Worm (Caenorhabditis elegans) whole organism, young adult: ENCODE data around the gene best-19.

Experiments used
- B0019.2 ChIP-seq: fragments of 200-800 bp; sonication (Bioruptor generic); conservative IDR thresholded peaks from 2 replicates; pipeline ENCODE4 v1.3.6; 2022; ENCODE audit warnings: missing genetic modification reagents, missing genetic modification characterization, missing compliant biosample characterization
- B0261.1 ChIP-seq: sonication (generic microtip); optimal IDR thresholded peaks from 2 replicates; lab custom pipeline; 2016; ENCODE audit warnings: mild to moderate bottlenecking, missing genetic modification characterization, moderate library complexity, missing compliant biosample characterization
- C06A6.2 ChIP-seq: fragments of 200-800 bp; sonication (Bioruptor generic); conservative IDR thresholded peaks from 2 replicates; pipeline ENCODE4 v1.3.6; 2022; ENCODE audit warnings: missing genetic modification characterization, missing compliant biosample characterization
- C17E4.6 ChIP-seq: fragments of 200-800 bp; sonication (Bioruptor generic); IDR thresholded peaks from 2 replicates; pipeline ENCODE4 v1.3.6; 2022; ENCODE audit warnings: missing genetic modification reagents, missing genetic modification characterization, missing compliant biosample characterization
- F10E7.11 ChIP-seq: sonication (generic microtip); optimal IDR thresholded peaks from 2 replicates; lab custom pipeline; 2017; ENCODE audit warnings: mild to moderate bottlenecking, missing genetic modification characterization, moderate library complexity, missing compliant biosample characterization
- F33H1.4 ChIP-seq: fragments of 200-800 bp; sonication (Bioruptor generic); IDR thresholded peaks from 2 replicates; pipeline ENCODE4 v1.3.6; 2022; ENCODE audit warnings: missing genetic modification reagents, missing genetic modification characterization, missing compliant biosample characterization
- F39B2.1 ChIP-seq: fragments of 200-800 bp; sonication (Bioruptor generic); IDR thresholded peaks from 2 replicates; pipeline ENCODE4 v1.3.6; 2022; ENCODE audit warnings: missing genetic modification reagents, missing genetic modification characterization, missing compliant biosample characterization
- F57A8.1 ChIP-seq: fragments of 200-800 bp; sonication (Bioruptor generic); optimal IDR thresholded peaks from 2 replicates; lab custom pipeline; 2018; ENCODE audit warnings: mild to moderate bottlenecking, missing genetic modification characterization, moderate library complexity, missing compliant biosample characterization
- F57C9.4 ChIP-seq: sonication (generic microtip); optimal IDR thresholded peaks from 2 replicates; lab custom pipeline; 2017; ENCODE audit warnings: mild to moderate bottlenecking, missing genetic modification characterization, missing compliant biosample characterization
- T26A5.8 ChIP-seq: sonication (generic microtip); optimal IDR thresholded peaks from 2 replicates; lab custom pipeline; 2016; ENCODE audit warnings: missing genetic modification characterization, missing compliant biosample characterization
- Y95B8A.8 ChIP-seq: fragments of 200-800 bp; sonication (Bioruptor generic); IDR thresholded peaks from 2 replicates; pipeline ENCODE4 v1.3.6; 2022; ENCODE audit warnings: missing genetic modification reagents, missing genetic modification characterization, missing compliant biosample characterization
- aptf-3 ChIP-seq: fragments of 200-800 bp; sonication (Bioruptor generic); IDR thresholded peaks from 2 replicates; pipeline ENCODE4 v1.3.6; 2022; ENCODE audit warnings: missing genetic modification characterization, missing compliant biosample characterization
- atf-7 ChIP-seq: sonication (generic microtip); optimal IDR thresholded peaks from 2 replicates; lab custom pipeline; 2017; ENCODE audit warnings: mild to moderate bottlenecking, missing genetic modification characterization, missing compliant biosample characterization
- attf-6 ChIP-seq: fragments of 200-800 bp; sonication (Bioruptor generic); IDR thresholded peaks from 2 replicates; pipeline ENCODE4 v1.3.6; 2022; ENCODE audit warnings: missing genetic modification reagents, missing genetic modification characterization, missing compliant biosample characterization
- ccch-3 ChIP-seq: fragments of 200-800 bp; sonication (Bioruptor generic); optimal IDR thresholded peaks from 2 replicates; lab custom pipeline; 2018; ENCODE audit warnings: mild to moderate bottlenecking, missing genetic modification characterization, missing compliant biosample characterization
- cebp-1 ChIP-seq, 2 experiments: fragments of 200-800 bp in 1 of 2; sonication (Bioruptor generic) in 1 of 2; sonication (generic microtip) in 1 of 2; IDR thresholded peaks in 1 of 2; optimal IDR thresholded peaks in 1 of 2; 2 replicates each; pipeline versions ENCODE4 v1.3.6 to Lab custom; 2017 to 2022; ENCODE audit warnings: missing compliant biosample characterization in 2 of 2, missing genetic modification characterization in 2 of 2, mild to moderate bottlenecking in 1 of 2, missing genetic modification reagents in 1 of 2, moderate library complexity in 1 of 2
- cebp-2 ChIP-seq: fragments of 200-800 bp; sonication (Bioruptor generic); IDR thresholded peaks from 2 replicates; pipeline ENCODE4 v1.3.6; 2022; ENCODE audit warnings: missing genetic modification characterization, missing compliant biosample characterization
- ceh-27 ChIP-seq: fragments of 200-800 bp; sonication (Bioruptor generic); optimal IDR thresholded peaks from 2 replicates; lab custom pipeline; 2018; ENCODE audit warnings: mild to moderate bottlenecking, missing genetic modification characterization, moderate library complexity, missing compliant biosample characterization
- ceh-40 ChIP-seq: fragments of 200-800 bp; sonication (Bioruptor generic); IDR thresholded peaks from 2 replicates; pipeline ENCODE4 v1.3.6; 2022; ENCODE audit warnings: missing genetic modification characterization, missing compliant biosample characterization
- ceh-79 ChIP-seq: sonication (generic microtip); optimal IDR thresholded peaks from 2 replicates; lab custom pipeline; 2017; ENCODE audit warnings: mild to moderate bottlenecking, missing genetic modification characterization, missing compliant biosample characterization
- dpff-1 ChIP-seq: sonication (generic microtip); optimal IDR thresholded peaks from 2 replicates; lab custom pipeline; 2017; ENCODE audit warnings: mild to moderate bottlenecking, missing genetic modification characterization, missing compliant biosample characterization
- dpl-1 ChIP-seq: fragments of 150-350 bp; optimal IDR thresholded peaks from 2 replicates; lab custom pipeline; 2014; ENCODE audit warnings: missing biosample characterization, missing genetic modification reagents, missing genetic modification characterization
- efl-1 ChIP-seq: fragments of 150-350 bp; optimal IDR thresholded peaks from 2 replicates; lab custom pipeline; 2014; ENCODE audit warnings: missing biosample characterization, missing genetic modification reagents, missing genetic modification characterization
- egrh-3 ChIP-seq: fragments of 200-800 bp; sonication (Bioruptor generic); IDR thresholded peaks from 2 replicates; pipeline ENCODE4 v1.3.6; 2022; ENCODE audit warnings: missing genetic modification reagents, missing genetic modification characterization, missing compliant biosample characterization
- ekl-4 ChIP-seq: fragments of 200-800 bp; sonication (Bioruptor generic); IDR thresholded peaks from 2 replicates; pipeline ENCODE4 v1.3.6; 2022; ENCODE audit warnings: missing genetic modification reagents, missing genetic modification characterization, missing compliant biosample characterization
- ets-4 ChIP-seq: fragments of 200-800 bp; sonication (Bioruptor generic); optimal IDR thresholded peaks from 2 replicates; lab custom pipeline; 2018; ENCODE audit warnings: mild to moderate bottlenecking, missing genetic modification characterization, missing compliant biosample characterization
- gei-17 ChIP-seq: fragments of 200-800 bp; sonication (Bioruptor generic); optimal IDR thresholded peaks from 2 replicates; lab custom pipeline; 2018; ENCODE audit warnings: mild to moderate bottlenecking, missing genetic modification characterization, missing compliant biosample characterization
- hlh-12 ChIP-seq: sonication (generic microtip); optimal IDR thresholded peaks from 2 replicates; lab custom pipeline; 2016; ENCODE audit warnings: missing genetic modification characterization, missing compliant biosample characterization
- hmg-1.2 ChIP-seq: fragments of 200-800 bp; sonication (Bioruptor generic); IDR thresholded peaks from 2 replicates; pipeline ENCODE4 v1.3.6; 2022; ENCODE audit warnings: missing genetic modification reagents, missing genetic modification characterization, missing compliant biosample characterization
- hsf-1 ChIP-seq: fragments of 200-800 bp; sonication (Bioruptor generic); IDR thresholded peaks from 2 replicates; pipeline ENCODE4 v1.3.6; 2022; ENCODE audit warnings: missing genetic modification reagents, missing genetic modification characterization, missing compliant biosample characterization
- lin-35 ChIP-seq, 3 experiments: fragments of 150-350 bp in 2 of 3; sonication (generic microtip) in 1 of 3; optimal IDR thresholded peaks; 2 replicates each; lab custom pipeline; 2014 to 2018; ENCODE audit warnings: missing biosample characterization in 3 of 3, missing genetic modification characterization in 3 of 3, missing genetic modification reagents in 3 of 3
- lin-54 ChIP-seq: fragments of 200-800 bp; sonication (Bioruptor generic); optimal IDR thresholded peaks from 2 replicates; lab custom pipeline; 2018; ENCODE audit warnings: mild to moderate bottlenecking, missing genetic modification characterization, missing compliant biosample characterization
- madf-8 ChIP-seq: fragments of 200-800 bp; sonication (Bioruptor generic); conservative IDR thresholded peaks from 2 replicates; pipeline ENCODE4 v1.3.6; 2022; ENCODE audit warnings: missing genetic modification reagents, missing genetic modification characterization, missing compliant biosample characterization
- mcd-1 ChIP-seq: fragments of 200-800 bp; sonication (Bioruptor generic); IDR thresholded peaks from 2 replicates; pipeline ENCODE4 v1.3.6; 2022; ENCODE audit warnings: missing genetic modification reagents, missing genetic modification characterization, missing compliant biosample characterization
- nhr-120 ChIP-seq: fragments of 200-800 bp; sonication (Bioruptor generic); IDR thresholded peaks from 2 replicates; pipeline ENCODE4 v1.3.6; 2022; ENCODE audit warnings: missing genetic modification characterization, missing compliant biosample characterization
- nhr-179 ChIP-seq: sonication (generic microtip); optimal IDR thresholded peaks from 2 replicates; lab custom pipeline; 2016; ENCODE audit warnings: mild to moderate bottlenecking, missing genetic modification characterization, missing compliant biosample characterization
- rec-8 ChIP-seq, 2 experiments: sonication (generic microtip); optimal IDR thresholded peaks; 2 replicates each; lab custom pipeline; 2016; ENCODE audit warnings: mild to moderate bottlenecking in 2 of 2, missing genetic modification characterization in 2 of 2, missing genetic modification reagents in 2 of 2, missing genotype in 2 of 2, missing biosample characterization in 1 of 2, missing compliant biosample characterization in 1 of 2, moderate library complexity in 1 of 2
- rpc-1 ChIP-seq, 2 experiments: fragments of 150-350 bp in 1 of 2; sonication (generic microtip) in 1 of 2; optimal IDR thresholded peaks; 2 replicates each; lab custom pipeline; 2014 to 2018; ENCODE audit warnings: missing biosample characterization in 1 of 2, missing genetic modification characterization in 1 of 2, missing genetic modification reagents in 1 of 2, missing genotype in 1 of 2
- sea-2 ChIP-seq: fragments of 200-800 bp; sonication (Bioruptor generic); IDR thresholded peaks from 2 replicates; pipeline ENCODE4 v1.3.6; 2022; ENCODE audit warnings: missing genetic modification characterization, missing compliant biosample characterization
- snpc-4 ChIP-seq, 5 experiments: fragments of 150-350 bp in 1 of 5; sonication (generic microtip) in 4 of 5; optimal IDR thresholded peaks; 2 replicates each; lab custom pipeline; 2014 to 2018; ENCODE audit warnings: missing genetic modification characterization in 5 of 5, missing biosample characterization in 3 of 5, antibody characterized with exemption in 2 of 5, mild to moderate bottlenecking in 2 of 5, missing compliant biosample characterization in 2 of 5, missing genotype in 2 of 5, moderate library complexity in 2 of 5, missing genetic modification reagents in 1 of 5
- tbp1 ChIP-seq: fragments of 200-800 bp; sonication (Bioruptor generic); optimal IDR thresholded peaks from 2 replicates; lab custom pipeline; 2018; ENCODE audit warnings: mild to moderate bottlenecking, missing genetic modification characterization, missing compliant biosample characterization
- xnd-1 ChIP-seq: sonication (generic microtip); optimal IDR thresholded peaks from 2 replicates; lab custom pipeline; 2016; ENCODE audit warnings: missing genotype, missing genetic modification reagents, missing genetic modification characterization, missing compliant biosample characterization
- zfh-2 ChIP-seq: fragments of 200-800 bp; sonication (Bioruptor generic); conservative IDR thresholded peaks from 2 replicates; pipeline ENCODE4 v1.3.6; 2022; ENCODE audit warnings: missing genetic modification reagents, missing genetic modification characterization, missing compliant biosample characterization
- zim-3 ChIP-seq: sonication (generic microtip); optimal IDR thresholded peaks from 2 replicates; lab custom pipeline; 2017; ENCODE audit warnings: mild to moderate bottlenecking, missing genetic modification characterization, moderate library complexity, missing compliant biosample characterization
- ztf-28 ChIP-seq: fragments of 200-800 bp; sonication (Bioruptor generic); IDR thresholded peaks from 2 replicates; pipeline ENCODE4 v1.3.6; 2022; ENCODE audit warnings: missing genetic modification reagents, missing genetic modification characterization, missing compliant biosample characterization

Gene best-19

ce11 chrIV:324759-325158, 41.3 kb downstream of the best-19 start, which contains the start of gene drl-1:
drl-1 (plus strand) TSS chrIV:325059.
- TF ChIP-seq ztf-28 (GFP tag; lab: Robert Waterston, UW) (no peak), gei-17 (no peak), Y95B8A.8 (GFP tag; lab: Robert Waterston, UW) (no peak), F10E7.11 (tag; lab: Kevin White, UChicago) (no peak), mcd-1 (GFP tag; lab: Robert Waterston, UW) (no peak), zim-3 (tag; lab: Kevin White, UChicago) (no peak), atf-7 (no peak), dpl-1 (no peak), dpff-1 (tag; lab: Kevin White, UChicago) (no peak), lin-35 (GFP tag; optimal IDR thresholded peaks at IDR 0.05; lab: Kevin White, UChicago) (no peak), rpc-1 (optimal IDR thresholded peaks at IDR 0.05; lab: Kevin White, UChicago) (no peak), rpc-1 (tag; optimal IDR thresholded peaks at IDR 0.05; lab: Kevin White, UChicago) (no peak), F57C9.4 (tag; lab: Kevin White, UChicago) (no peak), hmg-1.2 (GFP tag; lab: Robert Waterston, UW) (no peak), F33H1.4 (GFP tag; lab: Robert Waterston, UW) (no peak), B0019.2 (no peak), lin-54 (GFP tag; lab: Kevin White, UChicago) (no peak), B0261.1 (no peak), F39B2.1 (GFP tag; lab: Robert Waterston, UW) (no peak), efl-1 (GFP tag; lab: Kevin White, UChicago) (no peak)

DNA sequence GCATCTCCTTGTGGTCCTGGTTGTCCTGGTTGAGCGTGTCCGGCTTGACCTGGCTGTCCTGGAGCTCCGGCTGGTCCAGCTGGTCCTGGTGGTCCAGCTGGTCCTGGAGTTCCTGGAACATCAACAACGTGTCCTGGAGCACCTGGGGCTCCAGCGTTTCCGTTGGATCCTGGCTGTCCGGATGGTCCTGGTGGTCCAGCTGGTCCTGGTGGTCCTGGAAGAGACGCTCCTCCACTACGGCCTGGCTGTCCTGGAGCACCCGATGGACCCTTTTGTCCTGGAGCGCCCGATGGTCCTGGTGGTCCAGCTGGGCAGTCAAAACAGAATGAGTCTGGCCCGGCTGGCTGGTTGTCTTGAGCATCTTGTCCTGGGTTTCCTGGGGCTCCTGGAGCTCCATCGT, 42.2 kb downstream of the best-19 start:
- TF ChIP-seq zfh-2 (peak; percentile 94), aptf-3 (no peak), egrh-3 (peak; percentile 87)

ce11 chrIV:326564-327070, 43.2 kb downstream of the best-19 start, which contains the start of gene col-101:
col-101 (minus strand) TSS chrIV:327020.
- TF ChIP-seq ccch-3 (GFP tag; lab: Kevin White, UChicago) = no peak
- TF ChIP-seq cebp-2 (GFP tag; lab: Robert Waterston, UW) = no peak
- no peak for TF ChIP-seq tbp1 (GFP tag; lab: Kevin White, UChicago)
- TF ChIP-seq B0261.1 = no peak
- no peak for TF ChIP-seq C06A6.2 (GFP tag; lab: Robert Waterston, UW)
- TF ChIP-seq T26A5.8 (tag; lab: Kevin White, UChicago) = no peak
- no peak for TF ChIP-seq rec-8 (tag; optimal IDR thresholded peaks at IDR 0.05; lab: Kevin White, UChicago)
- TF ChIP-seq mcd-1 (GFP tag; lab: Robert Waterston, UW) = no peak
- TF ChIP-seq F57A8.1 (GFP tag; lab: Kevin White, UChicago) = no peak
- no peak for TF ChIP-seq ets-4
- no peak for TF ChIP-seq nhr-120
- TF ChIP-seq madf-8 (GFP tag; lab: Robert Waterston, UW) = no peak
- TF ChIP-seq nhr-179 (tag; lab: Kevin White, UChicago) = no peak

- no peak for TF ChIP-seq hlh-12 (tag; lab: Kevin White, UChicago)
- no peak for TF ChIP-seq ekl-4 (GFP tag; lab: Robert Waterston, UW)
- no peak for TF ChIP-seq attf-6 (GFP tag; lab: Robert Waterston, UW)
- TF ChIP-seq ceh-40 (GFP tag; lab: Robert Waterston, UW) = no peak
- no peak for TF ChIP-seq snpc-4 (GFP tag; optimal IDR thresholded peaks at IDR 0.05; lab: Kevin White, UChicago)
- no peak for TF ChIP-seq snpc-4 (tag; optimal IDR thresholded peaks at IDR 0.05; lab: Kevin White, UChicago)
- no peak for TF ChIP-seq F33H1.4 (GFP tag; lab: Robert Waterston, UW)
- TF ChIP-seq sea-2 (GFP tag; lab: Robert Waterston, UW) = no peak
- TF ChIP-seq C17E4.6 (GFP tag; lab: Robert Waterston, UW) = no peak
- TF ChIP-seq hsf-1 (GFP tag; lab: Robert Waterston, UW) = no peak
- TF ChIP-seq ceh-79 (tag; lab: Kevin White, UChicago) = no peak
- no peak for TF ChIP-seq xnd-1 (tag; lab: Kevin White, UChicago)
- TF ChIP-seq cebp-1 (GFP tag; IDR thresholded peaks at IDR 0.05; lab: Robert Waterston, UW) = no peak
- TF ChIP-seq cebp-1 (tag; optimal IDR thresholded peaks at IDR 0.05; lab: Kevin White, UChicago) = no peak
- no peak for TF ChIP-seq ceh-27 (GFP tag; lab: Kevin White, UChicago)
These were observed 47.1 kb downstream of the best-19 start, which contains the start of gene F18F11.4 for ce11 chrIV:330523-330922. F18F11.4 (plus strand) TSS chrIV:330823.
